Worm (Caenorhabditis elegans) whole organism, L4/young adult: ENCODE measurements around the gene ruvb-2.

ENCODE experiments used
- dao-5 ChIP-seq: sonication (generic microtip); optimal IDR thresholded peaks from 2 replicates; lab custom pipeline; 2016; ENCODE audit warnings: missing genotype, missing genetic modification characterization, moderate library complexity, missing compliant biosample characterization
- him-1 ChIP-seq: sonication (generic microtip); optimal IDR thresholded peaks from 2 replicates; lab custom pipeline; 2016; ENCODE audit warnings: missing genotype, missing genetic modification reagents, missing genetic modification characterization, missing compliant biosample characterization

- peak; percentile 67 for TF ChIP-seq him-1 (tag; lab: Kevin White, UChicago)
- TF ChIP-seq dao-5 (tag; lab: Kevin White, UChicago), result no peak
Observed at ce11 chrIV:6958696-6959095, 39.5 kb upstream of the ruvb-2 start.
